Worm (Caenorhabditis elegans) whole organism, L4/young adult: ENCODE results near the gene zip-10.

Source experiments
- W03F9.2 ChIP-seq: fragments of 150-350 bp; optimal IDR thresholded peaks from 2 replicates; lab custom pipeline; 2014; ENCODE audit warnings: missing biosample characterization, missing genetic modification characterization
- dao-5 ChIP-seq: sonication (generic microtip); optimal IDR thresholded peaks from 2 replicates; lab custom pipeline; 2016; ENCODE audit warnings: missing genotype, missing genetic modification characterization, moderate library complexity, missing compliant biosample characterization
- him-1 ChIP-seq: sonication (generic microtip); optimal IDR thresholded peaks from 2 replicates; lab custom pipeline; 2016; ENCODE audit warnings: missing genotype, missing genetic modification reagents, missing genetic modification characterization, missing compliant biosample characterization

DNA sequence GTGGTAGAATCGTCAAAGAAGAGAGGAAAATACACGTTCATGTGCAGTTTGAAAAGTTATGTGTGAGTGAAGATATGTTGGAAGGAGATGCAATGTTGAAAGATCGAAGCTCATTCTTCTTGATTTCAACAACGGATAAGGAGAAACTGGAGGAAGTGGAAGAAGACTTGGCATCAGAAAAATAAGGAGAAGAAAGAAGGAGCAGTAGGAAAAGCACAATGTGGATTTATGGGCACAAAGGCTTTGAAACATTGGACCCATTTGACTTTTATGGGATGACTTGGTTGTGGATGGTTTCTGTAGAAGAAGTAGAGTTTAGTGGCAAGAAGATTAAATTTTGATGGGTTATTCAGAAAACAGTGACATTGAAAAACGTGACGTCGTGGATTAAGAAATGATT lies 30.5 kb downstream of the zip-10 start:
- no peak for TF ChIP-seq him-1 (tag; lab: Kevin White, UChicago)
- no peak for TF ChIP-seq dao-5 (tag; lab: Kevin White, UChicago)
- TF ChIP-seq W03F9.2 (tag; lab: Kevin White, UChicago), result no peak
